Fruit fly (Drosophila melanogaster) Kc167 (cell line): ENCODE data around the gene CG11035.

ENCODE experiments used
- Myc ChIP-seq: fragments of >200 bp; optimal IDR thresholded peaks from 2 replicates; lab custom pipeline; 2017; ENCODE audit warnings: missing external identifiers
- Sin3A ChIP-seq: fragments of >200 bp; optimal IDR thresholded peaks from 2 replicates; lab custom pipeline; 2018; ENCODE audit warnings: missing external identifiers
- h ChIP-seq: fragments of >200 bp; optimal IDR thresholded peaks from 3 replicates; lab custom pipeline; 2018; ENCODE audit warnings: missing external identifiers
- insv ChIP-seq: fragments of >200 bp; optimal IDR thresholded peaks from 3 replicates; lab custom pipeline; 2018; ENCODE audit warnings: missing external identifiers
- psq ChIP-seq: fragments of >200 bp; optimal IDR thresholded peaks from 2 replicates; lab custom pipeline; 2017; ENCODE audit warnings: missing external identifiers
- ttk ChIP-seq: sonication (Bioruptor generic); optimal IDR thresholded peaks from 2 replicates; lab custom pipeline; 2017; ENCODE audit warnings: missing external identifiers

DNA sequence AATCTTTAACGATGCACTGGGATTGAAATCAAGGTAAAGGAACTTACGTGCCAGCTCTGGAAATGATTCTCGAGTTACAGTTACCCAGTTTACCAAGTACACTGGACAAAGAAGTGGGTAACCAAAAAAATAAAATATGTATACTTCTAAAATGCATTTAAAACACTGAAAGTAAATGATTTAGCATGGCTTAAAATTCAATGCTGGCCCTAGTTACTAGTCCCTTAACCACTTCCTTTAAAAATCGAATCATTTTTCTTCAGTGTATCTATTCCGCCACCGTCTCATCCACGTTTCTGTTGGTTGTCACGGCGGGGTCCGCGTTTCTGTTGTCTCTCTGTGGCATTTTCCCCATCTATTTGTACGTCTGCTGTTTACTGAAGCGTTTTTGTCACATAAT lies 39.8 kb upstream of the CG11035 start:
- TF ChIP-seq Sin3A (lab: Kevin White, UChicago) (no peak), Myc (no peak), h (lab: Kevin White, UChicago) (no peak), psq (no peak), insv (lab: Kevin White, UChicago) (no peak), ttk (lab: Kevin White, UChicago) (no peak)
